Worm (Caenorhabditis elegans) whole organism, young adult: ENCODE data around the gene F35E8.13.

Experiments used
- B0019.2 ChIP-seq: fragments of 200-800 bp; sonication (Bioruptor generic); conservative IDR thresholded peaks from 2 replicates; pipeline ENCODE4 v1.3.6; 2022; ENCODE audit warnings: missing genetic modification reagents, missing genetic modification characterization, missing compliant biosample characterization
- F10E7.11 ChIP-seq: sonication (generic microtip); optimal IDR thresholded peaks from 2 replicates; lab custom pipeline; 2017; ENCODE audit warnings: mild to moderate bottlenecking, missing genetic modification characterization, moderate library complexity, missing compliant biosample characterization
- F49E8.2 ChIP-seq: sonication (generic microtip); optimal IDR thresholded peaks from 3 replicates; lab custom pipeline; 2017; ENCODE audit warnings: missing genetic modification characterization, mild to moderate bottlenecking, missing compliant biosample characterization, antibody characterized with exemption, moderate library complexity; ENCODE audit not compliant: insufficient read depth
- F52B5.7 ChIP-seq: sonication (generic microtip); optimal IDR thresholded peaks from 2 replicates; lab custom pipeline; 2016; ENCODE audit warnings: mild to moderate bottlenecking, missing genetic modification characterization, missing compliant biosample characterization
- F57C9.4 ChIP-seq: sonication (generic microtip); optimal IDR thresholded peaks from 2 replicates; lab custom pipeline; 2017; ENCODE audit warnings: mild to moderate bottlenecking, missing genetic modification characterization, missing compliant biosample characterization
- T26A5.8 ChIP-seq: sonication (generic microtip); optimal IDR thresholded peaks from 2 replicates; lab custom pipeline; 2016; ENCODE audit warnings: missing genetic modification characterization, missing compliant biosample characterization
- Y56A3A.18 ChIP-seq: fragments of 200-800 bp; sonication (Bioruptor generic); IDR thresholded peaks from 2 replicates; pipeline ENCODE4 v1.3.6; 2022; ENCODE audit warnings: missing genetic modification reagents, missing genetic modification characterization, missing compliant biosample characterization
- Y79H2A.3 ChIP-seq: fragments of 200-800 bp; sonication (Bioruptor generic); conservative IDR thresholded peaks from 2 replicates; pipeline ENCODE4 v1.3.6; 2022; ENCODE audit warnings: missing genetic modification reagents, missing genetic modification characterization, missing compliant biosample characterization
- aptf-2 ChIP-seq: fragments of 200-800 bp; sonication (Bioruptor generic); conservative IDR thresholded peaks from 2 replicates; pipeline ENCODE4 v1.3.6; 2022; ENCODE audit warnings: missing genetic modification reagents, missing genetic modification characterization, missing compliant biosample characterization
- bed-1 ChIP-seq: fragments of 200-800 bp; sonication (Bioruptor generic); IDR thresholded peaks from 2 replicates; pipeline ENCODE4 v1.3.6; 2022; ENCODE audit warnings: missing genetic modification reagents, missing genetic modification characterization, missing compliant biosample characterization
- ccch-3 ChIP-seq: fragments of 200-800 bp; sonication (Bioruptor generic); optimal IDR thresholded peaks from 2 replicates; lab custom pipeline; 2018; ENCODE audit warnings: mild to moderate bottlenecking, missing genetic modification characterization, missing compliant biosample characterization
- ceh-100 ChIP-seq: fragments of 200-800 bp; sonication (Bioruptor generic); IDR thresholded peaks from 2 replicates; pipeline ENCODE4 v1.3.6; 2022; ENCODE audit warnings: missing genetic modification reagents, missing genetic modification characterization, missing compliant biosample characterization
- ceh-40 ChIP-seq: fragments of 200-800 bp; sonication (Bioruptor generic); IDR thresholded peaks from 2 replicates; pipeline ENCODE4 v1.3.6; 2022; ENCODE audit warnings: missing genetic modification characterization, missing compliant biosample characterization
- ceh-58 ChIP-seq: fragments of 200-800 bp; sonication (Bioruptor generic); IDR thresholded peaks from 2 replicates; pipeline ENCODE4 v1.3.6; 2022; ENCODE audit warnings: missing genetic modification characterization, missing compliant biosample characterization
- ceh-91 ChIP-seq: fragments of 200-800 bp; sonication (Bioruptor generic); IDR thresholded peaks from 2 replicates; pipeline ENCODE4 v1.3.6; 2022; ENCODE audit warnings: missing genetic modification reagents, missing genetic modification characterization, missing compliant biosample characterization
- chd-7 ChIP-seq: sonication (generic microtip); optimal IDR thresholded peaks from 2 replicates; lab custom pipeline; 2016; ENCODE audit warnings: mild to moderate bottlenecking, missing genetic modification characterization, moderate library complexity, missing compliant biosample characterization
- efl-1 ChIP-seq: fragments of 150-350 bp; optimal IDR thresholded peaks from 2 replicates; lab custom pipeline; 2014; ENCODE audit warnings: missing biosample characterization, missing genetic modification reagents, missing genetic modification characterization
- egrh-3 ChIP-seq: fragments of 200-800 bp; sonication (Bioruptor generic); IDR thresholded peaks from 2 replicates; pipeline ENCODE4 v1.3.6; 2022; ENCODE audit warnings: missing genetic modification reagents, missing genetic modification characterization, missing compliant biosample characterization
- fkh-3 ChIP-seq: sonication (generic microtip); optimal IDR thresholded peaks from 2 replicates; lab custom pipeline; 2016; ENCODE audit warnings: mild to moderate bottlenecking, missing genetic modification characterization, missing compliant biosample characterization
- hsf-1 ChIP-seq: fragments of 200-800 bp; sonication (Bioruptor generic); IDR thresholded peaks from 2 replicates; pipeline ENCODE4 v1.3.6; 2022; ENCODE audit warnings: missing genetic modification reagents, missing genetic modification characterization, missing compliant biosample characterization
- lin-40 ChIP-seq: sonication (generic microtip); optimal IDR thresholded peaks from 2 replicates; lab custom pipeline; 2016; ENCODE audit warnings: missing genetic modification characterization, mild to moderate bottlenecking, missing compliant biosample characterization, missing genotype, missing genetic modification reagents
- lin-54 ChIP-seq: fragments of 200-800 bp; sonication (Bioruptor generic); optimal IDR thresholded peaks from 2 replicates; lab custom pipeline; 2018; ENCODE audit warnings: mild to moderate bottlenecking, missing genetic modification characterization, missing compliant biosample characterization
- madf-10 ChIP-seq: sonication (generic microtip); optimal IDR thresholded peaks from 2 replicates; lab custom pipeline; 2016; ENCODE audit warnings: mild to moderate bottlenecking, missing genetic modification characterization, missing compliant biosample characterization
- madf-3 ChIP-seq: fragments of 200-800 bp; sonication (Bioruptor generic); IDR thresholded peaks from 2 replicates; pipeline ENCODE4 v1.3.6; 2022; ENCODE audit warnings: missing genetic modification reagents, missing genetic modification characterization, missing compliant biosample characterization
- madf-8 ChIP-seq: fragments of 200-800 bp; sonication (Bioruptor generic); conservative IDR thresholded peaks from 2 replicates; pipeline ENCODE4 v1.3.6; 2022; ENCODE audit warnings: missing genetic modification reagents, missing genetic modification characterization, missing compliant biosample characterization
- mcd-1 ChIP-seq: fragments of 200-800 bp; sonication (Bioruptor generic); IDR thresholded peaks from 2 replicates; pipeline ENCODE4 v1.3.6; 2022; ENCODE audit warnings: missing genetic modification reagents, missing genetic modification characterization, missing compliant biosample characterization
- mel-28 ChIP-seq: sonication (generic microtip); optimal IDR thresholded peaks from 2 replicates; lab custom pipeline; 2016; ENCODE audit warnings: borderline replicate concordance, mild to moderate bottlenecking, missing genetic modification characterization, missing compliant biosample characterization
- mes-4 ChIP-seq: sonication (generic microtip); optimal IDR thresholded peaks from 2 replicates; lab custom pipeline; 2016; ENCODE audit warnings: missing genotype, missing genetic modification characterization, missing compliant biosample characterization
- mxl-1 ChIP-seq: sonication (generic microtip); optimal IDR thresholded peaks from 2 replicates; lab custom pipeline; 2016; ENCODE audit warnings: missing genetic modification characterization, missing compliant biosample characterization
- nfya-2 ChIP-seq: fragments of 200-800 bp; sonication (Bioruptor generic); IDR thresholded peaks from 2 replicates; pipeline ENCODE4 v1.3.6; 2022; ENCODE audit warnings: missing genetic modification reagents, missing genetic modification characterization, missing compliant biosample characterization
- nhr-179 ChIP-seq: sonication (generic microtip); optimal IDR thresholded peaks from 2 replicates; lab custom pipeline; 2016; ENCODE audit warnings: mild to moderate bottlenecking, missing genetic modification characterization, missing compliant biosample characterization
- nhr-27 ChIP-seq: fragments of 200-800 bp; sonication (Bioruptor generic); optimal IDR thresholded peaks from 2 replicates; lab custom pipeline; 2018; ENCODE audit warnings: mild to moderate bottlenecking, missing genetic modification characterization, moderate library complexity, missing compliant biosample characterization
- rcor-1 ChIP-seq: fragments of 200-800 bp; sonication (Bioruptor generic); IDR thresholded peaks from 2 replicates; pipeline ENCODE4 v1.3.6; 2022; ENCODE audit warnings: missing genetic modification reagents, missing genetic modification characterization, missing compliant biosample characterization
- sdz-38 ChIP-seq: sonication (generic microtip); optimal IDR thresholded peaks from 2 replicates; lab custom pipeline; 2016; ENCODE audit warnings: missing genotype, missing genetic modification characterization, missing compliant biosample characterization
- sea-2 ChIP-seq: fragments of 200-800 bp; sonication (Bioruptor generic); IDR thresholded peaks from 2 replicates; pipeline ENCODE4 v1.3.6; 2022; ENCODE audit warnings: missing genetic modification characterization, missing compliant biosample characterization
- snpc-1.3 ChIP-seq: sonication (generic microtip); optimal IDR thresholded peaks from 2 replicates; lab custom pipeline; 2017; ENCODE audit warnings: missing genetic modification characterization, mild to moderate bottlenecking, missing compliant biosample characterization, antibody characterized with exemption, moderate library complexity, missing genotype, missing genetic modification reagents; ENCODE audit not compliant: insufficient read depth
- snpc-3.4 ChIP-seq: sonication (generic microtip); optimal IDR thresholded peaks from 2 replicates; lab custom pipeline; 2017; ENCODE audit warnings: missing genetic modification characterization, mild to moderate bottlenecking, missing compliant biosample characterization, antibody characterized with exemption, moderate library complexity, missing genotype, missing genetic modification reagents
- snpc-4 ChIP-seq, 5 experiments: fragments of 150-350 bp in 1 of 5; sonication (generic microtip) in 4 of 5; optimal IDR thresholded peaks; 2 replicates each; lab custom pipeline; 2014 to 2018; ENCODE audit warnings: missing genetic modification characterization in 5 of 5, missing biosample characterization in 3 of 5, antibody characterized with exemption in 2 of 5, mild to moderate bottlenecking in 2 of 5, missing compliant biosample characterization in 2 of 5, missing genotype in 2 of 5, moderate library complexity in 2 of 5, missing genetic modification reagents in 1 of 5

The F35E8.13 gene

ce11 chrV:15943125-15943524, 20.0 kb downstream of the F35E8.13 start, which contains the start of gene srw-53:
Gene srw-53, plus strand, starts transcription at chrV:15943425.
- no peak for TF ChIP-seq F52B5.7
- TF ChIP-seq ceh-58 (GFP tag; lab: Robert Waterston, UW), result no peak
- TF ChIP-seq nfya-2 (GFP tag; lab: Robert Waterston, UW), result no peak
- TF ChIP-seq lin-40, result no peak
- TF ChIP-seq snpc-1.3, result no peak
- TF ChIP-seq sdz-38 (tag; lab: Kevin White, UChicago), result no peak
- TF ChIP-seq mes-4 (tag; lab: Kevin White, UChicago), result no peak
- TF ChIP-seq ceh-91 (GFP tag; lab: Robert Waterston, UW), result no peak
- no peak for TF ChIP-seq efl-1 (GFP tag; lab: Kevin White, UChicago)
- no peak for TF ChIP-seq bed-1 (GFP tag; lab: Robert Waterston, UW)
- TF ChIP-seq ccch-3 (GFP tag; lab: Kevin White, UChicago), result no peak
- no peak for TF ChIP-seq mxl-1
- TF ChIP-seq madf-10 (tag; lab: Kevin White, UChicago), result no peak

ce11 chrV:15950903-15951302, 27.8 kb downstream of the F35E8.13 start, which contains the start of gene srw-59:
Gene srw-59, minus strand, starts transcription at chrV:15951003.
- TF ChIP-seq fkh-3 (tag; lab: Kevin White, UChicago) (no peak), mcd-1 (no peak), chd-7 (tag; lab: Kevin White, UChicago) (no peak), mel-28 (tag; lab: Kevin White, UChicago) (no peak), F52B5.7 (no peak), Y79H2A.3 (GFP tag; lab: Robert Waterston, UW) (no peak), snpc-4 (GFP tag; optimal IDR thresholded peaks at IDR 0.05; lab: Kevin White, UChicago) (no peak), snpc-4 (tag; optimal IDR thresholded peaks at IDR 0.05; lab: Kevin White, UChicago) (no peak)

ce11 chrV:15952762-15953161, 29.7 kb downstream of the F35E8.13 start, which contains the start of gene srw-56:
Gene srw-56, minus strand, starts transcription at chrV:15952862.
- no peak for TF ChIP-seq egrh-3 (GFP tag; lab: Robert Waterston, UW)
- TF ChIP-seq ceh-40, result no peak
- no peak for TF ChIP-seq snpc-3.4 (tag; lab: Kevin White, UChicago)
- TF ChIP-seq nhr-27, result no peak
- no peak for TF ChIP-seq sea-2 (GFP tag; lab: Robert Waterston, UW)
- TF ChIP-seq F57C9.4, result no peak
- TF ChIP-seq B0019.2 (GFP tag; lab: Robert Waterston, UW), result no peak
- TF ChIP-seq snpc-4 (GFP tag; optimal IDR thresholded peaks at IDR 0.05; lab: Kevin White, UChicago), result no peak
- TF ChIP-seq snpc-4 (tag; optimal IDR thresholded peaks at IDR 0.05; lab: Kevin White, UChicago), result no peak
- TF ChIP-seq hsf-1, result no peak
- TF ChIP-seq T26A5.8 (tag; lab: Kevin White, UChicago), result no peak
- TF ChIP-seq F10E7.11 (tag; lab: Kevin White, UChicago), result no peak

DNA sequence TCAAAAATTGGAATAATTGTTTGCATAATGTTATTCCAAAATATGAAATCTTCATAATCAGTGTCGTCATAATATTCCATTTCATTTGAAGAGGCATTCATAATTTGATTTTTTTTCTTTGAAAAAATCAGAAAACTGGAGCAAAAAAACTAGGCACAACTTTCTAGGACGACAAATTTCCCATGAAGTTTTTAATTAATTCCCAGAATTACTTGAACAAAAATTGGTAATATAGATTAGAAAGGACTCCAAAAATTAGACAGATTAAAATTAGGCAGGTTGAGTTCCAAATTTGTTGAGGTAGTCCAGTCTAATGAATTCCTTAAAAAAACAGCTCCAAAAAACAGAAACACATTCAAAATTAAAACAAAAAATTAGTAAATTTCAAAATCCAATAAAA, 31.9 kb downstream of the F35E8.13 start, which contains the start of gene srw-57:
Gene srw-57 (minus strand): TSS at position 101 of the 400 bp plus-strand sequence.
- TF ChIP-seq ceh-100 (GFP tag; lab: Robert Waterston, UW), result no peak
- no peak for TF ChIP-seq aptf-2 (GFP tag; lab: Robert Waterston, UW)
- no peak for TF ChIP-seq lin-54 (GFP tag; lab: Kevin White, UChicago)
- no peak for TF ChIP-seq madf-3 (GFP tag; lab: Robert Waterston, UW)
- no peak for TF ChIP-seq efl-1 (GFP tag; lab: Kevin White, UChicago)
- no peak for TF ChIP-seq madf-8
- no peak for TF ChIP-seq Y56A3A.18
- no peak for TF ChIP-seq mes-4 (tag; lab: Kevin White, UChicago)
- no peak for TF ChIP-seq ceh-58 (GFP tag; lab: Robert Waterston, UW)
- no peak for TF ChIP-seq rcor-1 (GFP tag; lab: Robert Waterston, UW)
- no peak for TF ChIP-seq nhr-179 (tag; lab: Kevin White, UChicago)
- TF ChIP-seq F49E8.2, result no peak
